Fruit fly (Drosophila melanogaster): ENCODE data around the gene Atg18b.

Gene Atg18b

DNA sequence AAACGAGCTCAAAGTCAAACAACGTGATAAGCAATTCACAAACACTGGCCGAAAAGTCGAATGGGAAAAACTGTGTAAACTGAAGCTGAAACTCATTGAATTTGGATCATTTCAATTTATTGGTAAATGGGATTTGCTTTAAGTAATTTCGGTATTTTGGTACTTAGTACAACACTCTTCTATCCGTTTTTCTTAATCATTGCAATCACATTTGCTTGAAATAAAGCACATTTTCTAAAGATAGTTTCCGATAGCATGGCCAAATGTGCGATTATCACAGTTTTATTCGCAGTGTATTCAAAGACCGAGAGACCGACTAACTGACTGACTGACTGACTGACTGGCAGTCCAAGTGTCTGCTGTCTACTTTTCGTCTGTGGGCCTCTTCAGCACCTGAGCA lies 23.9 kb downstream of the Atg18b start (continued):
- TF ChIP-seq CG6163 (GFP tag; IDR thresholded peaks at IDR 0.05) (no peak), CG9139 (GFP tag; optimal IDR thresholded peaks at IDR 0.05) (no peak), Met (GFP tag; optimal IDR thresholded peaks at IDR 0.05) (peak; percentile 23), net (GFP tag; optimal IDR thresholded peaks at IDR 0.05) (peak; percentile 14), CG16779 (tag; optimal IDR thresholded peaks at IDR 0.05) (no peak), esn (GFP tag; optimal IDR thresholded peaks at IDR 0.05) (peak; percentile 25), CG3032 (tag; optimal IDR thresholded peaks at IDR 0.05) (peak; percentile 31), Eip75B (GFP tag; optimal IDR thresholded peaks at IDR 0.05) (no peak), CG11762 (GFP tag; optimal IDR thresholded peaks at IDR 0.05; ENCODE audit: insufficient read depth) (no peak), CG4318 (GFP tag; optimal IDR thresholded peaks at IDR 0.05) (peak; percentile 35), Hr38 (GFP tag; optimal IDR thresholded peaks at IDR 0.05) (no peak)

DNA sequence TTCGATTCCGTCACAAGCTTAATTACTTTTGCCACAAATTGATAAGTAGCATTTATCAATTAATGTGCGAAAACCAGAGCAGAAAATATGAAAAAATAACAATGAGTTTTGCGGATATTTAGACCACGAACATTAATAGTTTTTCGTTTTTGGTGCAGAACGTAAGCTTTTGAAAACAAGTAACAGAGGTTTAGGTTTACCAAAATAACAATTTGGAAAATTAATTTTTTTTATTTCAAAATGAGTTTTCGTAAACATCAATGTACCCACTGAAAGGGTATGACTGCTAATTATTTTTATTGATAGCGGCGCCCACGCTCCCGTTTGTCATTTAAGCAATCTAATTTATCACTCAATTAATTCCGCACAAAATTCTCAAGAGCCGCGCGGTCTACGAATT lies 25.0 kb downstream of the Atg18b start:
- TF ChIP-seq CG6808 (GFP tag; optimal IDR thresholded peaks at IDR 0.05) (no peak), CG3032 (tag; optimal IDR thresholded peaks at IDR 0.05) (no peak), dsx (GFP tag; optimal IDR thresholded peaks at IDR 0.05; ENCODE audit: poor library complexity, severe bottlenecking) (no peak), eg (GFP tag; IDR thresholded peaks at IDR 0.05) (no peak), CG3919 (GFP tag; optimal IDR thresholded peaks at IDR 0.05) (no peak), Sox15 (GFP tag; optimal IDR thresholded peaks at IDR 0.05) (no peak), Sox102F (GFP tag; optimal IDR thresholded peaks at IDR 0.05) (no peak), Gug (GFP tag; IDR thresholded peaks at IDR 0.05) (no peak), achi (GFP tag; optimal IDR thresholded peaks at IDR 0.05) (no peak), ss (GFP tag; optimal IDR thresholded peaks at IDR 0.05) (no peak), CG8119 (GFP tag; IDR thresholded peaks at IDR 0.05) (no peak), Eip78C (GFP tag) (no peak), Lpt (GFP tag; optimal IDR thresholded peaks at IDR 0.05) (no peak), CG11294 (GFP tag; IDR thresholded peaks at IDR 0.05) (no peak), Eip93F (GFP tag; optimal IDR thresholded peaks at IDR 0.05) (no peak), CG6163 (GFP tag; IDR thresholded peaks at IDR 0.05) (no peak)

DNA sequence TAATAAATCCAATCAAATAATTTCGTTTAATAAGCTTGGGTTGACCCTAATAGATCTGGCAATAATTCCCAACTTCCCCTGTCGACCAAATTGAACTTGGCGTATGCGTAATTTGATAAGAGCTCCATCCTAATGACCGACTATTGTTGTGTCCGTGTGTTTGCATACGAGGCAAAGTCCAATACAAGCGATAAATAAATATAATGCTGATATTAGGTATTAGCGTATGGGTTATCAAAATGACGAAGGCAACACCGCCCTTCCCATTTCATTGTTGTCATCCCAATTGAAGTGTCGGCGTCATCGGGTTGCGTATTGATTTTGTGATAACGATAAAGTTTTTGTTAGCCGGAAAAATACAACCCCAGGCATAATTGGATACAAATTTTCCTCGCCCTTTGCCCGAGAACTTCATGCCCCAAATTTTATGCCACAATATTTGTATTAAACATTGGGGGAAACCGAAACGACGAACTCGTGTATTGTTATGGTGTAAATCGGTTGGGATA lies 31.0 kb downstream of the Atg18b start:
- TF ChIP-seq CG6808 (GFP tag; optimal IDR thresholded peaks at IDR 0.05) (no peak), CG6854 (GFP tag; optimal IDR thresholded peaks at IDR 0.05) (no peak), fkh (GFP tag; optimal IDR thresholded peaks at IDR 0.05) (peak; percentile 50)

DNA sequence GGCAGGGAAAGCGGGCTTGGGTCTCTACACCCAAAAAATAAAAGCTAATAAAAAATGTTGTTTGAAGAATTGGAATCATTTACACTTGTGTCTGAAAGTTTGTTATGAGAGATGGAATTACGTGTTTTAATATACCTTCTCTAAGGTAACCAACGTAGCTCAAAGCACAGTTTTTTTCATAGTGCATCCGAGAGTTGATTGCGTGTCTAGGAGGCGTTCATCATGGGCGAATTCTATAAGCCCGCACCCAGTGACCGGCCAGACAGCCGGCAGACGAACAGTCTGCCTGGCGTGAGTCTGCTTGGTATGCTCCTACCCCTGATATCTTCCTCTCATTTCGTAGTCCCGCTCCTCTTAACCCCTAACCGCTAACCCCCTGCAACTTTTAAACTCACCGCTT lies 32.6 kb downstream of the Atg18b start:
- TF ChIP-seq Met (GFP tag; optimal IDR thresholded peaks at IDR 0.05) (no peak), Ets21C (GFP tag; optimal IDR thresholded peaks at IDR 0.05) (no peak), Eip93F (GFP tag; optimal IDR thresholded peaks at IDR 0.05) (no peak), ss (GFP tag; optimal IDR thresholded peaks at IDR 0.05) (peak in 1 of 2 experiments; percentile 52)

DNA sequence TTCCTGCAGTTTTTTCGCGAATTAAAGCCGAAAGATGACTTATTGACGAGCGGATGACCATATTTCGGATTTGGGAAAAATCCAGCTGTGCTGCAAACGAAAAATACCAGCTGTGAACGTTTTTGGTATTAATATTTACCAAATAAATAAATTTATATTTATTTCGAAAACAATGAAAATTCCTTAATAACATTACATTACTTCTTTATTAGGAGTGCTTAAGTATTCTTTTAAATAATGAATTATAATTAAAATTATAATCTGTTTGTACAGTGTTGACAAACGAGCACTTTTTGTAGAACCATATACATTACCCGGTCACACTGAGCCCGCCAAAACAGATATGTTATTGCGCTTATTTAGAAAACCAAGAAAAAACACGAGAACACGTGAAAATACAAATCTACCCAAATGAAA lies 40.7 kb downstream of the Atg18b start, which contains the start of the genes bur and Mcm10:
Gene bur (minus strand): TSS at position 69 of the 417 bp plus-strand sequence.
Gene Mcm10 (plus strand): TSS at position 319 of the 417 bp plus-strand sequence.
- TF ChIP-seq Eip93F (GFP tag; optimal IDR thresholded peaks at IDR 0.05) (peak; percentile 66), OdsH (GFP tag; optimal IDR thresholded peaks at IDR 0.05) (no peak)

DNA sequence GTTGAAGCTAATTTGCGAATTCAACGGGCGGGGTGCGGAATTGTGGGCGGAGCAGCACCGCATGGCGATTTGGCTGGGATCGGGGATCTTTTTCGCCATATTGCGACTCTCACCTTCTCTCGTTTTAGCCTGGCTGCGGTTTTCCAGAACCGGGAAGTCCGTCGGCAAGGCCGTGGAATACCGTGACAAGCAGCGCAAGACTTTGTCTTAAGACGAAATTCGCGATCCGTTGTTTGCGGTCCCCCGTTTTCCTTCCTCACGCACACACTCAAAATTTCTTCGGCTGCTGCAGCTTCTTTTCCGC lies 41.2 kb downstream of the Atg18b start:
- TF ChIP-seq CG6163 (GFP tag; IDR thresholded peaks at IDR 0.05) = no peak
- TF ChIP-seq fd59A (GFP tag; optimal IDR thresholded peaks at IDR 0.05) = no peak
- no peak for TF ChIP-seq cyc (GFP tag; optimal IDR thresholded peaks at IDR 0.05)
- no peak for TF ChIP-seq fkh (GFP tag; optimal IDR thresholded peaks at IDR 0.05)
- TF ChIP-seq Met (GFP tag; optimal IDR thresholded peaks at IDR 0.05) = no peak
- no peak for TF ChIP-seq Ets21C (GFP tag; optimal IDR thresholded peaks at IDR 0.05)
- no peak for TF ChIP-seq topi (GFP tag; optimal IDR thresholded peaks at IDR 0.05)
- no peak for TF ChIP-seq Blimp-1 (GFP tag; optimal IDR thresholded peaks at IDR 0.05)
- TF ChIP-seq salr (GFP tag; optimal IDR thresholded peaks at IDR 0.05) = no peak
- TF ChIP-seq CG8319 (GFP tag; optimal IDR thresholded peaks at IDR 0.05) = no peak
- no peak for TF ChIP-seq CG32006 (GFP tag; optimal IDR thresholded peaks at IDR 0.05)
- no peak for TF ChIP-seq vri (GFP tag; optimal IDR thresholded peaks at IDR 0.05)
- no peak for TF ChIP-seq CG11902 (GFP tag; optimal IDR thresholded peaks at IDR 0.05)
- no peak for TF ChIP-seq CG10669 (GFP tag; optimal IDR thresholded peaks at IDR 0.05)
- no peak for TF ChIP-seq CG34406 (GFP tag; optimal IDR thresholded peaks at IDR 0.05)
- no peak for TF ChIP-seq Eip75B (GFP tag; optimal IDR thresholded peaks at IDR 0.05)
- no peak for TF ChIP-seq ss (GFP tag; optimal IDR thresholded peaks at IDR 0.05)
- TF ChIP-seq CG8119 (GFP tag; IDR thresholded peaks at IDR 0.05) = no peak
- no peak for TF ChIP-seq Ets96B (tag; optimal IDR thresholded peaks at IDR 0.05)

Measured in whole organism, prepupa.